Worm (Caenorhabditis elegans) whole organism, L4 larva: Measurements from ENCODE around the gene C14B1.2.
"Not testable (repeated sequence)": the region's sequence is repeated elsewhere in the genome, so short reads cannot be mapped to it uniquely, and the experiment has no call there.

Experiments
- D1046.2 ChIP-seq: fragments of 200-800 bp; sonication (Bioruptor generic); IDR thresholded peaks from 2 replicates; pipeline ENCODE4 v1.3.6; 2022; ENCODE audit warnings: missing genetic modification characterization, missing compliant biosample characterization
- F44E2.7 ChIP-seq: fragments of 200-800 bp; sonication (Bioruptor generic); IDR thresholded peaks from 2 replicates; pipeline ENCODE4 v2.1.2; 2022; ENCODE audit warnings: missing genetic modification characterization, missing compliant biosample characterization
- F49E8.2 ChIP-seq: sonication (generic microtip); optimal IDR thresholded peaks from 2 replicates; lab custom pipeline; 2016; ENCODE audit warnings: missing compliant biosample characterization, mild to moderate bottlenecking, missing genetic modification characterization, borderline replicate concordance
- Y105C5A.15 ChIP-seq: fragments of 200-800 bp; sonication (Bioruptor generic); IDR thresholded peaks from 2 replicates; pipeline ENCODE4 v1.3.6; 2022; ENCODE audit warnings: missing genetic modification characterization, missing compliant biosample characterization
- Y48G9A.11 ChIP-seq: fragments of 200-800 bp; sonication (Bioruptor generic); IDR thresholded peaks from 2 replicates; pipeline ENCODE4 v1.3.6; 2022; ENCODE audit warnings: missing genetic modification reagents, missing genetic modification characterization, missing compliant biosample characterization
- aha-1 ChIP-seq: fragments of 150-350 bp; peaks from one replicate; lab custom pipeline; 2014; ENCODE audit warnings: missing biosample characterization, missing genetic modification characterization
- ceh-20 ChIP-seq: fragments of 200-800 bp; sonication (Bioruptor generic); IDR thresholded peaks from 2 replicates; pipeline ENCODE4 v1.3.6; 2022; ENCODE audit warnings: missing genetic modification reagents, missing genetic modification characterization, missing compliant biosample characterization
- ceh-44 ChIP-seq: fragments of 200-800 bp; sonication (Bioruptor generic); IDR thresholded peaks from 2 replicates; pipeline ENCODE4 v1.3.6; 2022; ENCODE audit warnings: missing genetic modification reagents, missing genetic modification characterization, missing compliant biosample characterization
- ctbp-1 ChIP-seq: fragments of 200-800 bp; sonication (Bioruptor generic); IDR thresholded peaks from 2 replicates; pipeline ENCODE4 v1.3.6; 2022; ENCODE audit warnings: missing genetic modification reagents, missing genetic modification characterization, missing compliant biosample characterization
- dmd-6 ChIP-seq: fragments of 200-800 bp; sonication (Bioruptor generic); IDR thresholded peaks from 2 replicates; pipeline ENCODE4 v1.3.6; 2022; ENCODE audit warnings: missing genetic modification reagents, missing genetic modification characterization, missing compliant biosample characterization
- dmd-9 ChIP-seq: fragments of 200-800 bp; sonication (Bioruptor generic); IDR thresholded peaks from 2 replicates; pipeline ENCODE4 v1.3.6; 2022; ENCODE audit warnings: missing genetic modification reagents, missing genetic modification characterization, missing compliant biosample characterization
- dve-1 ChIP-seq: sonication (generic microtip); optimal IDR thresholded peaks from 2 replicates; lab custom pipeline; 2017; ENCODE audit warnings: antibody characterized with exemption, mild to moderate bottlenecking, missing genetic modification characterization, missing compliant biosample characterization; ENCODE audit not compliant: insufficient read depth
- hif-1 ChIP-seq, 2 experiments: sonication (generic microtip); optimal IDR thresholded peaks; 2 replicates each; lab custom pipeline; 2016 to 2017; ENCODE audit warnings: missing compliant biosample characterization in 2 of 2, missing genetic modification characterization in 2 of 2, missing genetic modification reagents in 2 of 2, missing genotype in 2 of 2, mild to moderate bottlenecking in 1 of 2
- hmg-1.1 ChIP-seq: fragments of 200-800 bp; sonication (Bioruptor generic); IDR thresholded peaks from 2 replicates; pipeline ENCODE4 v1.3.6; 2022; ENCODE audit warnings: missing genetic modification reagents, missing genetic modification characterization, missing compliant biosample characterization
- lin-1 ChIP-seq: fragments of 200-800 bp; sonication (Bioruptor generic); IDR thresholded peaks from 2 replicates; pipeline ENCODE4 v1.3.6; 2022; ENCODE audit warnings: missing genetic modification reagents, missing genetic modification characterization, missing compliant biosample characterization
- lin-29 ChIP-seq: fragments of 200-800 bp; sonication (Bioruptor generic); IDR thresholded peaks from 2 replicates; pipeline ENCODE4 v1.3.6; 2022; ENCODE audit warnings: missing genetic modification reagents, missing genetic modification characterization, missing compliant biosample characterization
- lin-38 ChIP-seq: fragments of 200-800 bp; sonication (Bioruptor generic); IDR thresholded peaks from 2 replicates; pipeline ENCODE4 v1.3.6; 2022; ENCODE audit warnings: missing genetic modification reagents, missing genetic modification characterization, missing compliant biosample characterization
- lin-39 ChIP-seq: fragments of 150-350 bp; optimal IDR thresholded peaks from 2 replicates; lab custom pipeline; 2014; ENCODE audit warnings: missing biosample characterization, missing genetic modification reagents, missing genetic modification characterization
- mdt-29 ChIP-seq: fragments of 200-800 bp; sonication (Bioruptor generic); IDR thresholded peaks from 2 replicates; pipeline ENCODE4 v1.3.6; 2022; ENCODE audit warnings: missing genetic modification reagents, missing genetic modification characterization, missing compliant biosample characterization
- mep-1 ChIP-seq: fragments of 150-350 bp; sonication (generic microtip); optimal IDR thresholded peaks from 3 replicates; lab custom pipeline; 2014; ENCODE audit warnings: missing biosample characterization, missing genetic modification characterization
- mes-2 ChIP-seq: sonication (generic microtip); optimal IDR thresholded peaks from 2 replicates; lab custom pipeline; 2016; ENCODE audit warnings: missing genotype, mild to moderate bottlenecking, missing genetic modification characterization, missing compliant biosample characterization; ENCODE audit not compliant: poor library complexity, severe bottlenecking
- mxl-2 ChIP-seq: fragments of 200-800 bp; sonication (Bioruptor generic); conservative IDR thresholded peaks from 2 replicates; pipeline ENCODE4 v1.3.6; 2022; ENCODE audit warnings: missing genetic modification reagents, missing genetic modification characterization, missing compliant biosample characterization
- nhr-111 ChIP-seq: fragments of 200-800 bp; sonication (Bioruptor generic); optimal IDR thresholded peaks from 2 replicates; lab custom pipeline; 2018; ENCODE audit warnings: mild to moderate bottlenecking, missing genetic modification characterization, missing compliant biosample characterization
- nhr-42 ChIP-seq: fragments of 200-800 bp; sonication (Bioruptor generic); IDR thresholded peaks from 2 replicates; pipeline ENCODE4 v1.3.6; 2022; ENCODE audit warnings: missing genetic modification characterization, missing compliant biosample characterization
- pha-4 ChIP-seq, 2 experiments: fragments of 150-350 bp in 1 of 2; fragments of 200-800 bp in 1 of 2; sonication (Bioruptor generic) in 1 of 2; IDR thresholded peaks in 1 of 2; optimal IDR thresholded peaks in 1 of 2; 2 replicates each; pipeline versions ENCODE4 v1.3.6 to Lab custom; 2014 to 2022; ENCODE audit warnings: missing genetic modification characterization in 2 of 2, missing genetic modification reagents in 2 of 2, missing biosample characterization in 1 of 2, missing compliant biosample characterization in 1 of 2
- php-3 ChIP-seq: fragments of 200-800 bp; sonication (Bioruptor generic); IDR thresholded peaks from 2 replicates; pipeline ENCODE4 v1.3.6; 2022; ENCODE audit warnings: missing genetic modification reagents, missing genetic modification characterization, missing compliant biosample characterization
- pqm-1 ChIP-seq: sonication (generic microtip); optimal IDR thresholded peaks from 2 replicates; lab custom pipeline; 2017; ENCODE audit warnings: missing biosample characterization, missing genetic modification characterization
- rbr-2 ChIP-seq: sonication (generic microtip); optimal IDR thresholded peaks from 2 replicates; lab custom pipeline; 2016; ENCODE audit warnings: missing genotype, missing genetic modification characterization, missing compliant biosample characterization
- saeg-2 ChIP-seq: fragments of 200-800 bp; sonication (Bioruptor generic); IDR thresholded peaks from 2 replicates; pipeline ENCODE4 v1.3.6; 2022; ENCODE audit warnings: missing genetic modification reagents, missing genetic modification characterization, missing compliant biosample characterization
- set-16 ChIP-seq: fragments of 200-800 bp; sonication (Bioruptor generic); IDR thresholded peaks from 2 replicates; pipeline ENCODE4 v1.3.6; 2022; ENCODE audit warnings: missing genetic modification reagents, missing genetic modification characterization, missing compliant biosample characterization
- snpc-1.2 ChIP-seq: fragments of 200-800 bp; sonication (Bioruptor generic); IDR thresholded peaks from 2 replicates; pipeline ENCODE4 v1.3.6; 2022; ENCODE audit warnings: missing genetic modification reagents, missing genetic modification characterization, missing compliant biosample characterization
- tra-1 ChIP-seq: fragments of 200-800 bp; sonication (Bioruptor generic); IDR thresholded peaks from 2 replicates; pipeline ENCODE4 v1.3.6; 2022; ENCODE audit warnings: missing genetic modification reagents, missing genetic modification characterization, missing compliant biosample characterization
- unc-62 ChIP-seq, 3 experiments: fragments of 150-350 bp in 1 of 3; sonication (generic microtip); optimal IDR thresholded peaks in 2 of 3; peaks in 1 of 3; 1 replicate in 1 of 3; 2 replicates in 2 of 3; lab custom pipeline; 2014 to 2017; ENCODE audit warnings: missing biosample characterization in 3 of 3, missing genetic modification characterization in 3 of 3, missing genetic modification reagents in 3 of 3, missing genotype in 1 of 3
- zfp-3 ChIP-seq: fragments of 200-800 bp; sonication (Bioruptor generic); conservative IDR thresholded peaks from 2 replicates; pipeline ENCODE4 v1.3.6; 2022; ENCODE audit warnings: missing genetic modification reagents, missing genetic modification characterization, missing compliant biosample characterization
- zip-2 ChIP-seq: fragments of 150-350 bp; optimal IDR thresholded peaks from 2 replicates; lab custom pipeline; 2014; ENCODE audit warnings: missing biosample characterization, missing genetic modification characterization

The C14B1.2 gene

DNA sequence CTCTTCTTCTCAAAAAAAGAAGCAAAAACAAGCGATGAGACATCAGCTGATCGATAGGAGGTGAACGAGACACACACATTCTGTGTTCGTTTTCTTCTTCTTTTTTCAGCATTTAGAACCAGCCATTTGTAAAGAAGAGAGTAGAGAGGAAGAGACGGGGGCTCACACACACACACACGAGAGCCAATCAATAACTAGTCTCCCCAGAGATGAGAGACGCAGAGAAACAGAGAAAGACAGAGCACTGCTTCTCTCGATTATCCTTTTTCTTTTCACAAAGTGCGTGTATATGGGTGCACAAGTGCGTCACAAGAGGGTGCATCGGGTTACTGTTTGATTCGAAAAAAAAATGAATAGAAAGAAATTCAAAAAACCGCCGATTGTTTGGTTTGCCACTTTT lies 24.7 kb upstream of the C14B1.2 start (continued):
- TF ChIP-seq php-3 = no peak

DNA sequence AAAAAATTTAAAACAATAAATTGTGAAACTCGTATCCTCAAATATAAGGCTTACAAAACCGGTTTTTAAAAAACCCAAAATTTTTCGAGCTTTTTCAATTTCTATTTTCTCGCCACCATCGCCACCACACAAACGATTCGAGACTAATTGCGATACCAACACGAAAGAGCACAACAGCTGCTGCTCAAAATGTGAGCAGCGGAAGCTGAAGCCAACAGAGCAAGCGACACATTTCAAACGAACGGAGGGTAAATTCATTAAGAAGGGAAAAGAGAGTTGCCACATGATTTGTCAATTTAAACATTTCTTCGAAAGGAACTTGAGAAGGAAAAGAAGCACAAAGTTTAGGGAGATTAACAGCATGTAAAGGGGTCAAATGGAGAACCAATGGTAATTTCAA lies 23.0 kb upstream of the C14B1.2 start:
- TF ChIP-seq unc-62 (GFP tag; optimal IDR thresholded peaks at IDR 0.05 in 1 of 2; lab: Kevin White, UChicago) (peak in 1 of 2 experiments; percentile 94), unc-62 (tag; optimal IDR thresholded peaks at IDR 0.05; lab: Kevin White, UChicago) (no peak), F44E2.7 (no peak)

DNA sequence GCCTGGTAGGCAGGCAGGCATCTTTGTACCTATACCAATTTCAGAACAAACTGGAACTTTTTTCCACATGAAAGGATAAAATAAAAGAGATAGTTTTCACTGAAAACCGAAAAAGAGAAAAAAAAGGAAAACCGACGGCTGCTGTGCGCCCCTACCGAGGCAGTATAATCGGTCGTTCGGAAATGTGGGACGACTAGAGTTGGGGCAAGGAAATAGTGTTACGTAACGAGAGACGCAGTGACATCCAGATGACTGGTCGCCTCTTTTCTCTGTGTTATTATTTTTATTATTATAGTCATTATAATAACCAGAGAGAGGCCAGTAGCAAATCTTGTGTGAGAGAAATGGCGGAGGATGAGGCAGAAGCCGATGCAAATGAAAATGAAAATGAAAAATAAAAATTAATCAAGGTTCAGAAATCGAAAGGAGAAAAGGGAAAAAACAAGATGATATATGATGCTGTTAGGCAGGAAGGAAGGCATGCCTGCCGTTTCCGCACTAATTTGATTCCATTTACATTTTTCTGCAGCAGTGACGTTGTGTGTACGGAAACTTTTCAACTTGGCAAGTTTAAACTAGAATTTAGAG lies 20.6 kb upstream of the C14B1.2 start:
- TF ChIP-seq rbr-2 (peak; percentile 31), mep-1 (tag; lab: Kevin White, UChicago) (peak; percentile 17), zfp-3 (GFP tag; lab: Robert Waterston, UW) (no peak), aha-1 (peak; percentile 48), F49E8.2 (tag; lab: Kevin White, UChicago) (no peak), unc-62 (GFP tag; optimal IDR thresholded peaks at IDR 0.05 in 1 of 2; lab: Kevin White, UChicago) (peak in 1 of 2 experiments; percentile 8), unc-62 (tag; optimal IDR thresholded peaks at IDR 0.05; lab: Kevin White, UChicago) (no peak)

DNA sequence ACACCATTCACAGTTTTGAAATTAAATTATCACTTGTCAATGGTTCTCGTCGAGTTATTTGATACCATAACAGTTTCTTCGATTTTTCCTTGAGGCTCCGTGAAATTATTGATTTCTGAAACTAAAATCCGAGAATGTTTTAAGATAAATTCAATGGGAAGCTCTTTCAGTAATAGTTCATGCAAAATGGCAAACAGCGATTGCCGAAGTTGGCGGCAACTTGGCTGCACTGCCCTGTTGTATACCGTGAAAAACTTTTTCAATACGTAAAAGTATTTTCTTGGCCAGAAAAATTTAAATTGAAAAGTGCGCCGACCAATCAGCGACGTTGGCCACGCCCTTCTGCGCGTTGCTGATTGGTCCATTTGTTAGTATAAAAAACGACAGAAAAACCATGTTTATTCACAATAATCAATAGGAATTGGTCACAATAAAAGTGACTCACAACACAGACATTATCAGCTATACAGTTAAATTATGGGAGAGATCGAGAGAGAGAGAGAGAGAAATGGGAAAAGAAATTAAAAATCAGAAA lies 19.1 kb upstream of the C14B1.2 start:
- TF ChIP-seq dve-1 = peak; percentile 0
- peak; percentile 91 for TF ChIP-seq aha-1
- no peak for TF ChIP-seq nhr-111
- TF ChIP-seq, all 104 proteins: peak for 2

DNA sequence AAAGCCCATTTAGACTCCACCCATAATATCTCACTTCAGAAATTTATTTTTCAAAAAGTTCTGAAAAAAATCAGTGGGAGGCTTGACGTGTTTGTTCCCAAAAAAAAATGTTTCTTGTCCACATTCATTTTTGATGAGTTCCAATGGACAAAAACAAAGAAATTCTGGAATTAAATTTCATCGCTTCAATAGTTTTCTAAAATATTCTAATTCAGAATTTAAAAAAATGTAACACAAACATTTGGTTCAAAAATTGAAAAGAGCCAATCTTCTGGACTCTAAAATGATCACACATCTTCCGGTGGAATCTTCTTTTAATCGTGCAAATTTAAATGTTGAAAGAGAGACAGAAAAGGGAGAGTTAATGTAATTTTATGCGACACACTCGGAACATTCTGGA lies 9.5 kb upstream of the C14B1.2 start:
- TF ChIP-seq ceh-20 (GFP tag; lab: Robert Waterston, UW) = no peak
- TF ChIP-seq lin-39 (tag; lab: Kevin White, UChicago) = no peak
- TF ChIP-seq D1046.2 (GFP tag; lab: Robert Waterston, UW) = no peak
- peak; percentile 70 for TF ChIP-seq aha-1
- TF ChIP-seq mxl-2 = no peak
- TF ChIP-seq hif-1 (tag; optimal IDR thresholded peaks at IDR 0.05; lab: Kevin White, UChicago) = no peak
- no peak for TF ChIP-seq zip-2 (tag; lab: Kevin White, UChicago)
- TF ChIP-seq saeg-2 (GFP tag; lab: Robert Waterston, UW) = no peak

DNA sequence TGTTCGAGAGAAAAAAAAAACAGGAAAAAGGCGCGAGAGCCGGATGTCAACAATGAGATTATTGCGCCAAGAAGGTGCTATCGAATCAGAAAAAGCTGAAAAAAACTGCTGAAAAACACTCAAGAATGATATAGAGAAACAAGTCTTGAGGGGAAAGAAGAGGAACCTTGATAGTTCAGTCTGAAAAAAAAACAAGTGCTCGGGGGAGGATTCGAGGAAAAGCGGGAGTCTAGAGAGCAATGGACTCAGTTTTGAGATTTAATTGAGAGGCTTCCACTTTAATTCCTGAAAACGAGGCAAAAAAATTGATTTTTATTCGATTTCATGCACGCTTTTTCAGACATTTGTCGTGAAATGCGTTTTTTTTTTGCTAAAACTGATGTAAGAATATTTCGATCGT lies 7.5 kb upstream of the C14B1.2 start, which contains the start of gene npr-15:
Gene npr-15, minus strand, starts transcription at position 101 of the 400 bp plus-strand sequence.
- no peak for TF ChIP-seq Y105C5A.15
- TF ChIP-seq mes-2 (tag; lab: Kevin White, UChicago) = no peak
- no peak for TF ChIP-seq pqm-1 (tag; lab: Kevin White, UChicago)

DNA sequence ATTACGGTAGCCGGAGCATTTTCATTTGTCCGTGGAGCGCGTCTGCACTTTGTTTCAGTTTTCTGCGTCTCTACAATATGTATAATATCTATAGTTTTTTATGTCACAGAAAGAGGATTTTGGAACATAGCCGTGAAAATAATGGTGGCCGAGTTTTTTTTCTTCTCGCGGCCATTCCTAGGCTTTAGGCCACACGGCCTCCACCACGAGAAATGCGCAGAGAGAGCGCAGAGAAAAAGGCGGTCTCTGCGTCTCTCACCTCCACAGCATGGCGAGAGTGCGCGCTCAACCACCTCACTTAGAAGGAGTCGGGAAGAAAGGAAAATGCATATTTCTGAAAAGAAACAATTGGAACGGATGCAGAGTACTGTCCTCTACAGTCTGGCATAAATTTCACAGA lies 6.7 kb upstream of the C14B1.2 start:
- TF ChIP-seq pha-4 (GFP tag; IDR thresholded peaks at IDR 0.05; lab: Robert Waterston, UW) (0 out of 2 replicates have a peak, but pooled peaks have one; percentile 39), lin-29 (GFP tag; lab: Robert Waterston, UW) (peak; percentile 69; the same call in 1 of the 2 replicates), lin-38 (GFP tag; lab: Robert Waterston, UW) (peak; percentile 88), tra-1 (peak; percentile 73), lin-1 (peak; percentile 44; the same call in 1 of the 2 replicates), Y48G9A.11 (GFP tag; lab: Robert Waterston, UW) (0 out of 2 replicates have a peak, but pooled peaks have one; percentile 25), ceh-44 (0 out of 2 replicates have a peak, but pooled peaks have one; percentile 17), mdt-29 (GFP tag; lab: Robert Waterston, UW) (0 out of 2 replicates have a peak, but pooled peaks have one; percentile 46), hmg-1.1 (GFP tag; lab: Robert Waterston, UW) (peak; percentile 88), dmd-6 (GFP tag; lab: Robert Waterston, UW) (peak; percentile 62), dmd-9 (GFP tag; lab: Robert Waterston, UW) (0 out of 2 replicates have a peak, but pooled peaks have one; percentile 65), snpc-1.2 (GFP tag; lab: Robert Waterston, UW) (peak; percentile 23; the same call in 1 of the 2 replicates), php-3 (0 out of 2 replicates have a peak, but pooled peaks have one; percentile 63), rbr-2 (peak; percentile 20), ctbp-1 (peak; percentile 66; the same call in 1 of the 2 replicates), nhr-42 (GFP tag; lab: Robert Waterston, UW) (peak; percentile 70; the same call in 1 of the 2 replicates), set-16 (peak; percentile 71), zfp-3 (GFP tag; lab: Robert Waterston, UW) (peak; percentile 64; the same call in 1 of the 2 replicates), mxl-2 (peak; percentile 65; the same call in 1 of the 2 replicates)
- not testable (repeated sequence) for TF ChIP-seq pha-4 (tag; optimal IDR thresholded peaks at IDR 0.05; lab: Kevin White, UChicago)
